Worm (Caenorhabditis elegans) whole organism, early embryonic: Measurements from ENCODE around the gene F21C10.13.

Experiments used
- ama-1 ChIP-seq: fragments of 150-350 bp; optimal IDR thresholded peaks from 2 replicates; lab custom pipeline; 2014
- ceh-13 ChIP-seq: fragments of 200-800 bp; sonication (Bioruptor generic); optimal IDR thresholded peaks from 2 replicates; lab custom pipeline; 2018; ENCODE audit warnings: mild to moderate bottlenecking, missing genetic modification characterization, missing compliant biosample characterization
- ceh-36 ChIP-seq: sonication (generic microtip); optimal IDR thresholded peaks from 2 replicates; lab custom pipeline; 2016; ENCODE audit warnings: missing genetic modification characterization, inconsistent platforms, missing compliant biosample characterization
- ets-7 ChIP-seq: sonication (generic microtip); optimal IDR thresholded peaks from 2 replicates; lab custom pipeline; 2016; ENCODE audit warnings: missing genotype, missing genetic modification characterization, missing compliant biosample characterization
- flt-1 ChIP-seq: fragments of 200-800 bp; sonication (Bioruptor generic); IDR thresholded peaks from 2 replicates; pipeline ENCODE4 v1.3.6; 2022; ENCODE audit warnings: missing genetic modification characterization, missing compliant biosample characterization
- hmg-4 ChIP-seq: fragments of 200-800 bp; sonication (Bioruptor generic); optimal IDR thresholded peaks from 2 replicates; lab custom pipeline; 2018; ENCODE audit warnings: mild to moderate bottlenecking, missing genetic modification characterization, missing compliant biosample characterization
- scrt-1 ChIP-seq: fragments of 200-800 bp; sonication (Bioruptor generic); IDR thresholded peaks from 2 replicates; pipeline ENCODE4 v1.3.6; 2022; ENCODE audit warnings: missing genetic modification characterization, missing compliant biosample characterization
- tbx-11 ChIP-seq: fragments of 200-800 bp; sonication (Bioruptor generic); IDR thresholded peaks from 2 replicates; pipeline ENCODE4 v1.3.6; 2022; ENCODE audit warnings: missing genetic modification characterization, missing compliant biosample characterization
- tbx-37 ChIP-seq: fragments of 200-800 bp; sonication (Bioruptor generic); conservative IDR thresholded peaks from 2 replicates; pipeline ENCODE4 v1.3.6; 2022; ENCODE audit warnings: missing genetic modification reagents, missing genetic modification characterization, missing compliant biosample characterization
- tra-4 ChIP-seq: sonication (generic microtip); optimal IDR thresholded peaks from 2 replicates; lab custom pipeline; 2017; ENCODE audit warnings: missing genetic modification characterization, missing compliant biosample characterization

DNA sequence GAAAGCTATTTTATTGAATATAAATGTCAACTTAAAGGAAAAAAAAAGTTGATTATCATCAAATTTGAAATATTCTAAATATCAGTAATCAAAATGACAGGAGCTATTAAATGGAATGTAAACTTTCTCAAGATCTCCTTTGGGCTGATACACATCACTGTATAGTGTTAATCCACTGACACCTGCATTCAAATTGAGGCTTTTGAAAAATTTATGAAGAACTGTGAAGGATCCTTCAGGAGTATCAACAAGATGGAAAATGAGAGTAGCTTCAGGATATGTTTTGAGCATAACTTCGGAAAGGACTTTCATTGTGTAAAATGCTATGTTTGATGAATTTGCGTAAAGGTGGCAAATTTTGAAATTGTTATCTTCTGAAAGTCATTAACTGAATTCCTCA lies 24.9 kb upstream of the F21C10.13 start:
- TF ChIP-seq ceh-36 (tag; lab: Kevin White, UChicago): no peak
- TF ChIP-seq tra-4 (tag; lab: Kevin White, UChicago): no peak
- TF ChIP-seq ets-7 (tag; lab: Kevin White, UChicago): no peak
- no peak for TF ChIP-seq flt-1 (GFP tag; lab: Robert Waterston, UW)
- no peak for TF ChIP-seq ama-1
- no peak for TF ChIP-seq scrt-1
- TF ChIP-seq ceh-13 (GFP tag; lab: Kevin White, UChicago): no peak
- no peak for TF ChIP-seq tbx-37 (GFP tag; lab: Robert Waterston, UW)
- TF ChIP-seq tbx-11: no peak
- TF ChIP-seq hmg-4 (GFP tag; lab: Kevin White, UChicago): no peak
